Worm (Caenorhabditis elegans) whole organism, L3 larva: ENCODE results near the gene C14A4.6.

Source experiments
- R02D3.7 ChIP-seq: fragments of 150-350 bp; optimal IDR thresholded peaks from 2 replicates; lab custom pipeline; 2014; ENCODE audit warnings: missing biosample characterization, missing genetic modification characterization
- aly-2 ChIP-seq: fragments of 150-350 bp; optimal IDR thresholded peaks from 2 replicates; lab custom pipeline; 2014; ENCODE audit warnings: missing biosample characterization, missing genetic modification characterization
- ama-1 ChIP-seq: fragments of 150-350 bp; optimal IDR thresholded peaks from 2 replicates; lab custom pipeline; 2018
- ceh-28 ChIP-seq: fragments of 150-350 bp; optimal IDR thresholded peaks from 2 replicates; lab custom pipeline; 2014; ENCODE audit warnings: missing biosample characterization, missing genetic modification reagents, missing genetic modification characterization
- ceh-82 ChIP-seq: fragments of 150-350 bp; optimal IDR thresholded peaks from 2 replicates; lab custom pipeline; 2014; ENCODE audit warnings: missing biosample characterization, missing genetic modification characterization
- egl-5 ChIP-seq: fragments of 150-350 bp; optimal IDR thresholded peaks from 2 replicates; lab custom pipeline; 2017; ENCODE audit warnings: missing biosample characterization, missing genetic modification reagents, missing genetic modification characterization, inconsistent platforms
- elt-1 ChIP-seq: fragments of 150-350 bp; optimal IDR thresholded peaks from 2 replicates; lab custom pipeline; 2014; ENCODE audit warnings: missing biosample characterization, missing genetic modification characterization
- elt-2 ChIP-seq: sonication (generic microtip); optimal IDR thresholded peaks from 2 replicates; lab custom pipeline; 2016; ENCODE audit warnings: missing genetic modification reagents, mild to moderate bottlenecking, missing genetic modification characterization, missing compliant biosample characterization
- elt-3 ChIP-seq, 3 experiments: fragments of 150-350 bp in 1 of 3; sonication (generic microtip) in 2 of 3; optimal IDR thresholded peaks; 2 replicates in 2 of 3; 4 replicates in 1 of 3; lab custom pipeline; 2014 to 2017; ENCODE audit warnings: missing biosample characterization in 3 of 3, missing genetic modification characterization in 3 of 3
- fkh-10 ChIP-seq: sonication (generic microtip); optimal IDR thresholded peaks from 2 replicates; lab custom pipeline; 2017; ENCODE audit warnings: missing biosample characterization, missing genetic modification reagents, missing genetic modification characterization
- fkh-2 ChIP-seq: fragments of 150-350 bp; optimal IDR thresholded peaks from 2 replicates; lab custom pipeline; 2014; ENCODE audit warnings: missing biosample characterization, missing genetic modification reagents, missing genetic modification characterization
- fos-1 ChIP-seq: fragments of 150-350 bp; optimal IDR thresholded peaks from 2 replicates; lab custom pipeline; 2014; ENCODE audit warnings: missing biosample characterization, missing genetic modification characterization
- hmg-11 ChIP-seq: sonication (generic microtip); optimal IDR thresholded peaks from 2 replicates; lab custom pipeline; 2016; ENCODE audit warnings: missing genetic modification characterization, missing compliant biosample characterization
- jun-1 ChIP-seq: fragments of 150-350 bp; optimal IDR thresholded peaks from 2 replicates; lab custom pipeline; 2014; ENCODE audit warnings: missing biosample characterization, missing genetic modification reagents, missing genetic modification characterization
- lin-15B ChIP-seq: fragments of 150-350 bp; optimal IDR thresholded peaks from 2 replicates; lab custom pipeline; 2014; ENCODE audit warnings: missing biosample characterization, missing genetic modification characterization
- lin-39 ChIP-seq: fragments of 150-350 bp; optimal IDR thresholded peaks from 2 replicates; lab custom pipeline; 2018; ENCODE audit warnings: missing biosample characterization, missing genetic modification reagents, missing genetic modification characterization
- lsy-12 ChIP-seq: sonication (generic microtip); optimal IDR thresholded peaks from 2 replicates; lab custom pipeline; 2016; ENCODE audit warnings: mild to moderate bottlenecking, missing genetic modification characterization, missing compliant biosample characterization
- mml-1 ChIP-seq: fragments of 150-350 bp; sonication (generic microtip); optimal IDR thresholded peaks from 3 replicates; lab custom pipeline; 2014; ENCODE audit warnings: missing biosample characterization, missing genetic modification characterization
- nfya-1 ChIP-seq: sonication (generic microtip); optimal IDR thresholded peaks from 2 replicates; lab custom pipeline; 2017; ENCODE audit warnings: missing genetic modification characterization, mild to moderate bottlenecking, missing compliant biosample characterization, antibody characterized with exemption, moderate library complexity; ENCODE audit not compliant: insufficient read depth
- nhr-11 ChIP-seq: fragments of 150-350 bp; optimal IDR thresholded peaks from 2 replicates; lab custom pipeline; 2014; ENCODE audit warnings: missing biosample characterization, missing genetic modification characterization
- nhr-12 ChIP-seq: fragments of 150-350 bp; optimal IDR thresholded peaks from 2 replicates; lab custom pipeline; 2014; ENCODE audit warnings: missing biosample characterization, missing genetic modification characterization
- nhr-23 ChIP-seq: fragments of 150-350 bp; optimal IDR thresholded peaks from 2 replicates; lab custom pipeline; 2014; ENCODE audit warnings: missing biosample characterization, missing genetic modification reagents, missing genetic modification characterization
- nhr-237 ChIP-seq: fragments of 150-350 bp; optimal IDR thresholded peaks from 2 replicates; lab custom pipeline; 2014; ENCODE audit warnings: missing biosample characterization, missing genetic modification characterization
- nhr-25 ChIP-seq: sonication (generic microtip); optimal IDR thresholded peaks from 2 replicates; lab custom pipeline; 2017; ENCODE audit warnings: missing biosample characterization, missing genetic modification characterization
- nhr-28 ChIP-seq: fragments of 150-350 bp; optimal IDR thresholded peaks from 2 replicates; lab custom pipeline; 2014; ENCODE audit warnings: missing biosample characterization, missing genetic modification characterization
- nhr-43 ChIP-seq: sonication (generic microtip); optimal IDR thresholded peaks from 2 replicates; lab custom pipeline; 2016; ENCODE audit warnings: mild to moderate bottlenecking, missing genetic modification characterization, missing compliant biosample characterization; ENCODE audit not compliant: poor library complexity, severe bottlenecking
- nhr-67 ChIP-seq: fragments of 150-350 bp; optimal IDR thresholded peaks from 2 replicates; lab custom pipeline; 2014; ENCODE audit warnings: missing biosample characterization, missing genetic modification characterization
- nhr-76 ChIP-seq: fragments of 150-350 bp; sonication (generic microtip); optimal IDR thresholded peaks from 5 replicates; lab custom pipeline; 2014; ENCODE audit warnings: missing biosample characterization, missing genetic modification characterization
- nhr-77 ChIP-seq: fragments of 150-350 bp; optimal IDR thresholded peaks from 2 replicates; lab custom pipeline; 2014; ENCODE audit warnings: missing biosample characterization, missing genetic modification characterization
- pha-4 ChIP-seq: fragments of 150-350 bp; optimal IDR thresholded peaks from 2 replicates; lab custom pipeline; 2014; ENCODE audit warnings: missing biosample characterization, missing genetic modification reagents, missing genetic modification characterization
- pqm-1 ChIP-seq: fragments of 150-350 bp; optimal IDR thresholded peaks from 2 replicates; lab custom pipeline; 2017; ENCODE audit warnings: missing biosample characterization, missing genetic modification characterization, inconsistent platforms
- sea-2 ChIP-seq: fragments of 150-350 bp; sonication (generic microtip); optimal IDR thresholded peaks from 4 replicates; lab custom pipeline; 2014; ENCODE audit warnings: missing biosample characterization, missing genetic modification reagents, missing genetic modification characterization
- unc-39 ChIP-seq: sonication (generic microtip); optimal IDR thresholded peaks from 4 replicates; lab custom pipeline; 2017; ENCODE audit warnings: missing biosample characterization, missing genetic modification characterization
- unc-62 ChIP-seq: fragments of 150-350 bp; sonication (generic microtip); optimal IDR thresholded peaks from 4 replicates; lab custom pipeline; 2014; ENCODE audit warnings: missing biosample characterization, missing genetic modification reagents, missing genetic modification characterization
- ztf-4 ChIP-seq: fragments of 150-350 bp; optimal IDR thresholded peaks from 2 replicates; lab custom pipeline; 2014; ENCODE audit warnings: missing biosample characterization, missing genetic modification characterization

C14A4.6 gene

DNA sequence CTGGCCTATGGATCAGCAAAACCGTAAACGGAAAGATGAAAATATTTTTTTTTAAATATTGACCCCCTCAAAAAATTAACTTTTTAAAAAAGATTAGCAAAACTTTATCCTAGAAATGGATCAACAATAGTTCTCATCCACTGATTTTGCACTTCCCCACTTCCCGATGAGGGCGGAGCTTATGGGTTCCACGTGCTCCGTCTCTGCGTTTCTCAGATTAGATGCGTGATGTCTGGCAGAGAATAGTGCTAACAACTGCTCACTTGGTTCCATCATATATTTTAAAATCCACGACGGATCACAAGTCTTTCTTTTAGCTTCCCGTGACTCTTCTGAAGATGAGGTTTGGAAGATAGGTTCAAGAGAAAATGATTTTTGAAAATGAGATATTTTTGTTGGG lies 36.2 kb downstream of the C14A4.6 start:
- TF ChIP-seq sea-2 (GFP tag; lab: Kevin White, UChicago) (no peak), ceh-82 (tag; lab: Kevin White, UChicago) (no peak), lin-39 (tag; lab: Kevin White, UChicago) (peak; percentile 18), ama-1 (lab: Kevin White, UChicago) (peak; percentile 39), nhr-11 (tag; lab: Kevin White, UChicago) (peak; percentile 21), lin-15B (tag; lab: Kevin White, UChicago) (no peak), R02D3.7 (tag; lab: Kevin White, UChicago) (no peak), nhr-28 (tag; lab: Kevin White, UChicago) (no peak), nhr-25 (tag; lab: Kevin White, UChicago) (no peak), lsy-12 (no peak)
- TF ChIP-seq, all 47 proteins: peak for 3

DNA sequence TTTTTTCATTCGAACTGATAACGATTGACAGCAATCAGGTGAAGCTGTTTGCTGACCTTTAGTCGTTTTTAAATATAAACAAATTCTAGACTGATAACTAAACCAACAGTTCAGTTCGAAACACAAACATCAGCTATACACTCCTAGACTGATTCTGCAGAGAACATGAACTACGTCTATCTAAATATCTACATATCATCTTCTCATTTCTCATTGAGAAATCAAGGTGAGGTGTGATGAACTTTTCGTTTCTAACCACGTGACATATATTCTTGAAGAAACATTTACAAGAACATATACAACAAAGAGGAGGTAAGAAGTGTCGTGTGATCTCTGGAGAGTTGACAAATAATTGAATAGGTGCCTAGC lies 37.4 kb downstream of the C14A4.6 start:
- TF ChIP-seq nhr-28 (tag; lab: Kevin White, UChicago) (no peak), nhr-77 (tag; lab: Kevin White, UChicago) (no peak), nhr-43 (tag; lab: Kevin White, UChicago) (peak; percentile 89), unc-62 (no peak), sea-2 (GFP tag; lab: Kevin White, UChicago) (no peak), fkh-10 (GFP tag; lab: Kevin White, UChicago) (no peak), fkh-2 (tag; lab: Kevin White, UChicago) (no peak), pha-4 (tag; lab: Kevin White, UChicago) (peak; percentile 61), elt-1 (tag; lab: Kevin White, UChicago) (peak; percentile 17), nhr-25 (tag; lab: Kevin White, UChicago) (peak; percentile 93), elt-3 (tag; optimal IDR thresholded peaks at IDR 0.05; lab: Kevin White, UChicago) (peak in 1 of 3 experiments; percentile 49), egl-5 (tag; lab: Kevin White, UChicago) (no peak), hmg-11 (no peak), mml-1 (tag; lab: Kevin White, UChicago) (no peak), aly-2 (tag; lab: Kevin White, UChicago) (no peak), lin-39 (tag; lab: Kevin White, UChicago) (no peak), fos-1 (tag; lab: Kevin White, UChicago) (no peak), nhr-23 (tag; lab: Kevin White, UChicago) (peak; percentile 54), elt-2 (tag; lab: Kevin White, UChicago) (peak; percentile 85), R02D3.7 (tag; lab: Kevin White, UChicago) (no peak), ceh-28 (no peak), nhr-67 (no peak), unc-39 (tag; lab: Kevin White, UChicago) (no peak), jun-1 (tag; lab: Kevin White, UChicago) (peak; percentile 43), lsy-12 (peak; percentile 30), nhr-12 (tag; lab: Kevin White, UChicago) (no peak), nhr-237 (tag; lab: Kevin White, UChicago) (no peak), nfya-1 (tag; lab: Kevin White, UChicago) (no peak), nhr-11 (tag; lab: Kevin White, UChicago) (no peak), pqm-1 (tag; lab: Kevin White, UChicago) (peak; percentile 51), ztf-4 (tag; lab: Kevin White, UChicago) (peak; percentile 54), nhr-76 (no peak), ceh-82 (tag; lab: Kevin White, UChicago) (no peak)
- TF ChIP-seq, all 47 proteins: peak for 11

DNA sequence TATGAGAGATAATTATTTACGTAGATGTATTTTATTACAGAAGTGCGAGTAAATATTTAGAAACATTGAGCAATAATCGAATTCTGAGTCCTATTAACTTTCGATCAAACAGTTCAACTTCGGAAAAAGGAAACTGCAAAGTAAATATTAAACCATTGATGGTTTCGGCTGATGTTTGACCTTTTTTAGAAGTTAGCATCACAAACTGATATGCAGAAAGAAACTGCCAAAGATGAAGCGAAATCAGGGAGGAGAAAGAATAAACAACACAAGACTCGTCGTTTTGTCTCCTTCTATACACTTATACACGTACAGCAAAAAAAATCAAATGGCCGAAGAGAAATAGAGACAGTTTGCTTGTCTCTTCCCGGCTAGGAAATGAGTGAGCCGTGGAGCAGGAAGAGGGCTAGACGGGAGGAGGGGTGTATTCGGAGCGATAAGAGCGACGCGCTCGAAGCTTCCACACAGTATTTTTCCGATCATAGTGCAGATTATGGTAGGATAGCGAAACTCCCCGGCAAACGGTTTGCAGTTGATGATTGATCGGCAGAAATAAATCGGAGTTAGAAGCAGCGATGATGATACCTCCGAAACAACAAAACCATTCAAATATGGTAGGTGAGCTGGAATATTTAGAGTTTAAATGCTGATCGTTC lies 37.9 kb downstream of the C14A4.6 start:
- no peak for TF ChIP-seq egl-5 (tag; lab: Kevin White, UChicago)
- TF ChIP-seq pha-4 (tag; lab: Kevin White, UChicago): peak; percentile 69
- peak; percentile 34 for TF ChIP-seq nfya-1 (tag; lab: Kevin White, UChicago)
- peak; percentile 2 for TF ChIP-seq pqm-1 (tag; lab: Kevin White, UChicago)
- peak; percentile 90 for TF ChIP-seq ama-1 (lab: Kevin White, UChicago)
